Fruit fly (Drosophila melanogaster) whole organism, adult: ENCODE results near the gene CG17321.

Experiments
- CG11617 ChIP-seq: fragments of 200-800 bp; sonication (Bioruptor generic); optimal IDR thresholded peaks from 2 replicates; lab custom pipeline; 2017; ENCODE audit warnings: mild to moderate bottlenecking, missing biosample characterization, missing genetic modification reagents, missing genetic modification characterization
- CG12768 ChIP-seq: fragments of 200-800 bp; sonication (Bioruptor generic); optimal IDR thresholded peaks from 2 replicates; lab custom pipeline; 2017; ENCODE audit warnings: missing biosample characterization, missing genetic modification characterization, mild to moderate bottlenecking, moderate library complexity, missing genetic modification reagents
- CG14711 ChIP-seq: fragments of 200-800 bp; sonication (Bioruptor generic); optimal IDR thresholded peaks from 2 replicates; lab custom pipeline; 2018; ENCODE audit warnings: missing biosample characterization, mild to moderate bottlenecking, missing genetic modification characterization, moderate library complexity
- CG1620 ChIP-seq: fragments of 200-800 bp; sonication (Bioruptor generic); optimal IDR thresholded peaks from 2 replicates; lab custom pipeline; 2016; ENCODE audit warnings: missing biosample characterization, missing genetic modification characterization
- CG33017 ChIP-seq: fragments of 200-800 bp; sonication (Bioruptor generic); optimal IDR thresholded peaks from 2 replicates; lab custom pipeline; 2018; ENCODE audit warnings: missing biosample characterization, mild to moderate bottlenecking, missing genetic modification characterization, moderate library complexity
- CG5204 ChIP-seq: fragments of 200-800 bp; sonication (Bioruptor generic); optimal IDR thresholded peaks from 2 replicates; lab custom pipeline; 2016; ENCODE audit warnings: missing biosample characterization, missing genetic modification characterization
- CG7045 ChIP-seq: fragments of 200-800 bp; sonication (Bioruptor generic); optimal IDR thresholded peaks from 2 replicates; lab custom pipeline; 2017; ENCODE audit warnings: missing biosample characterization, mild to moderate bottlenecking, missing genetic modification characterization
- CG7101 ChIP-seq: fragments of 200-800 bp; sonication (Bioruptor generic); optimal IDR thresholded peaks from 2 replicates; lab custom pipeline; 2018; ENCODE audit warnings: missing biosample characterization, mild to moderate bottlenecking, missing genetic modification characterization, moderate library complexity
- Clk ChIP-seq: fragments of 200-800 bp; sonication (Bioruptor generic); optimal IDR thresholded peaks from 2 replicates; lab custom pipeline; 2017; ENCODE audit warnings: missing biosample characterization, missing genetic modification characterization
- Crg-1 ChIP-seq: fragments of 200-800 bp; sonication (Bioruptor generic); optimal IDR thresholded peaks from 2 replicates; lab custom pipeline; 2016; ENCODE audit warnings: missing biosample characterization, missing genetic modification characterization
- Hr96 ChIP-seq: fragments of 200-800 bp; sonication (Bioruptor generic); optimal IDR thresholded peaks from 2 replicates; lab custom pipeline; 2016; ENCODE audit warnings: missing biosample characterization, missing genetic modification characterization
- Mnt ChIP-seq: fragments of 200-800 bp; sonication (Bioruptor generic); optimal IDR thresholded peaks from 2 replicates; lab custom pipeline; 2016; ENCODE audit warnings: missing biosample characterization, mild to moderate bottlenecking, missing genetic modification characterization
- bab1 ChIP-seq: fragments of 200-800 bp; sonication (Bioruptor generic); optimal IDR thresholded peaks from 3 replicates; lab custom pipeline; 2019; ENCODE audit warnings: missing biosample characterization, mild to moderate bottlenecking, missing genetic modification characterization, moderate library complexity
- cic ChIP-seq: fragments of 200-800 bp; sonication (Bioruptor generic); optimal IDR thresholded peaks from 2 replicates; lab custom pipeline; 2017; ENCODE audit warnings: missing biosample characterization, mild to moderate bottlenecking, missing genetic modification characterization, moderate library complexity
- cnc ChIP-seq, 2 experiments: fragments of >200 bp; optimal IDR thresholded peaks; 2 replicates each; lab custom pipeline; 2017
- kay ChIP-seq: fragments of 200-800 bp; sonication (Bioruptor generic); peaks from one replicate; lab custom pipeline; 2016; ENCODE audit warnings: missing biosample characterization, missing genetic modification characterization, borderline replicate concordance
- ovo ChIP-seq: fragments of 200-800 bp; sonication (Bioruptor generic); optimal IDR thresholded peaks from 2 replicates; lab custom pipeline; 2016; ENCODE audit warnings: missing biosample characterization, missing genetic modification characterization
- pad ChIP-seq: fragments of 200-800 bp; sonication (Bioruptor generic); optimal IDR thresholded peaks from 3 replicates; lab custom pipeline; 2017; ENCODE audit warnings: missing biosample characterization, missing genetic modification characterization, mild to moderate bottlenecking, moderate library complexity, missing genetic modification reagents
- tj ChIP-seq: fragments of 200-800 bp; sonication (Bioruptor generic); optimal IDR thresholded peaks from 3 replicates; lab custom pipeline; 2017; ENCODE audit warnings: missing biosample characterization, mild to moderate bottlenecking, missing genetic modification characterization, moderate library complexity
- toe ChIP-seq: fragments of 200-800 bp; sonication (Bioruptor generic); optimal IDR thresholded peaks from 2 replicates; lab custom pipeline; 2016; ENCODE audit warnings: missing biosample characterization, missing genetic modification characterization

The CG17321 gene

DNA sequence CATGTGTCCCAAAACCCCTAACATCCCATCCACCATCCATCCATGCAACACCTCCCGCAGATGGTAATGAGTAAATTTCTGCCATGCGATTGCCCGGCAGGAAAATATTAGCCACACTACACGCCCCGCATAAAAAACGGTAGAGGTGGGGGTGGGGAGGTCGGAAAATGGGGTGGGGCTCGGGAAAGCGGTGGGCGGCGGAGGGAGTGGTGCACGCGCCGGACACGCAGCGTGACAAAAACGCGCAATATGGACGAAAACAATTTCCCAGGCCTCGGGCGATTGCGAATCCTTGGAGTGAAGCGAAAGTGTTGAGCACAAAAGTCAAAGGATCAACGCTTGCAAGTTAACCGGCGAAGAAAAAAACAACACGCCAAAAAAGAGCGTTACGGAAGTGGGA lies 51.4 kb downstream of the CG17321 start:
- TF ChIP-seq CG11617 (GFP tag; lab: Kevin White, UChicago) (no peak), toe (GFP tag; lab: Kevin White, UChicago) (no peak)

DNA sequence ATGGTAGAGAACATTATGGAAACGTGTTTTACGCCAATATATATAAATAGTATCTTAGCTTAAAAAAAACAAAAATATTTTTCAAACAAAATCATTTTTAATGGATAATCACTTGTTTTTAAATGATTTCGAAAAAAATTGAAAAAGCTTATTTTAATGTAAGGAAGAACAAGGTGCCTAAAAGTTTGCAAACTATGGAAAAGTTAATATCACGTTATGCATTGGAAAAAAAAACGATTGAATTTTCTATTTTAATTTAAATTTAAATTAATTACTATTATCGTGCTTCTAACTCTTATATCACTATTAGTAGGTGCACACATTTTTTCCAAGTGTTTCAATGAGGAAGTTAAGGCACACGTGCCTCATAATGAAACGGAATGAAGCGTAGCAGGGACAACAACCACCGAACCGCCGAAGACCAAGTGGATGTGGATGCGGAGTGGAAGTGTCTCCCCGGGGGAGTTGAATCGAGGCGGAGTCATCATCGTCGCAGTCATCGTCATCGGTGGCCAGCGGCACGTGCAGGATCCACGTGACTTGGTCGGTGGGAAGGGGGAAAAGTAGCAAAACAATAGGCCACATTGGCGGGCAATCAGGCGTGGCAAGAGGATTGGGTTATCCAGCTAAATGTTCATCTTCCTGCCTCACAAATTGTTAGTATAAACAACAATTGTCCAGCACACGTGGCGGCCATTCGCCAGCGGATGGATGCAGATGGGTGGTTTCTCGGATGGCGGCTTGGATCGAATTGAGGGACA lies 52.0 kb downstream of the CG17321 start:
- TF ChIP-seq CG14711 (no peak), toe (GFP tag; lab: Kevin White, UChicago) (no peak), ovo (no peak), tj (GFP tag; lab: Kevin White, UChicago) (no peak)

DNA sequence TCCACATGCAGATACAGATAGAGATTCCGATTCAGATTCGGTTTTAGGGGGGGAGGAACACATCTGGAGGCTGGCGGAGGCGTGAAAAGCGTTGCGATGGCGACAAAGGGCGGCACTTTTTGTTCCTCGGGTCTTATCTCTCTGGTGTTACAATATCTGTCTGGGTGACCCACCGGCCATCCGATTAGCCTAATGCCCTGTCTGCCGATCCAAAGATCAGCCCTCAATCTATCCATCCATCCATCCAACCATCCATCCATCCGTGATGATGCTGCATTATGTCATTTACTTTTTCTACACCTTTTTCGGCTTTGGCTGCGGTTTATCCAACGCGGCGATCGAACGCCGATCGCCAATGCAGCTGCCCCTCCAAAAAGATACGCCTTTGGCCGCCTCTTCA lies 53.0 kb downstream of the CG17321 start:
- TF ChIP-seq CG11617 (GFP tag; lab: Kevin White, UChicago) (no peak), bab1 (GFP tag; lab: Kevin White, UChicago) (no peak), tj (GFP tag; lab: Kevin White, UChicago) (no peak), cnc (optimal IDR thresholded peaks at IDR 0.05; lab: Kevin White, UChicago) (no peak)

DNA sequence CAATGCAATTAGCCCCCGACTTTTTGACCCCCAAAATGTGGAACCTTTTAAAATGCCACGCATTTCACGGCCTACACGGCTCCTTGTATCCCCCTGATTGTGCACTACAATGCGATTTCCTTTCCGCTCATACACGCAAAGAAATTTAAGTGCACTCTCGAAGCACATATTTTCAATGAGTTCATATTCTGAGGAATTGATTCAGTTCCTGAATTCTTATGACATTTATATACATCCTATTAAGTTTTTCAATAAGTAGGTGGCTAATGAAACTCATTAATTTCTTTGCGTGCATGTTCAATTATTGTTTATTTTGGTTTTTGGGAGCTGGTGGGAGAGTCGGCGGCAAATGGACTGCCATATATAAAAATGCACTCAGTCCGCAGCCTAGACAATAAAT lies 54.3 kb downstream of the CG17321 start:
- TF ChIP-seq cnc (optimal IDR thresholded peaks at IDR 0.05; lab: Kevin White, UChicago) (no peak), Hr96 (GFP tag; lab: Kevin White, UChicago) (no peak), CG5204 (GFP tag; lab: Kevin White, UChicago) (no peak), pad (GFP tag; lab: Kevin White, UChicago) (no peak), CG12768 (no peak), bab1 (GFP tag; lab: Kevin White, UChicago) (no peak), CG1620 (GFP tag; lab: Kevin White, UChicago) (no peak), toe (GFP tag; lab: Kevin White, UChicago) (no peak), cic (no peak), Crg-1 (no peak)

DNA sequence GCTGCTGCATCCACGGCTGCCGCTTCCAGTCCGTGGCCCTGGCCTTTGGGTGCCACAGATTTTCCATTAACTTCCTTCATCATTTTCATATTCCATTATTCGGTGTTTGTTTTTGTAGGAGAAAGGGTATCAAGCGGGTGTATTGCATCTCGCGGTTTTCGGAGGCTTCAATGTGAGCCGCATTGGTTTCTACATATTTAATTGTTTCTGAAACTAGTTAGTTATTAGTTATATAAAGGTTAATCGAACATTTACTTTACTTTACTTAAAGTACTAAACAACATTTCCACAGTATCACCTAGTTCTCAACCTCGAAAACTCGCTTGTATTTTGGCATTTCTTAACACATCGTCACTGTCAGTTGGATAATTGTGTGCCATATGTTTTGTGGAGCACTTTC lies 54.9 kb downstream of the CG17321 start:
- TF ChIP-seq toe (GFP tag; lab: Kevin White, UChicago) (no peak), CG1620 (GFP tag; lab: Kevin White, UChicago) (no peak), tj (GFP tag; lab: Kevin White, UChicago) (no peak), CG7045 (GFP tag; lab: Kevin White, UChicago) (no peak), CG14711 (no peak), cic (no peak), CG7101 (tag; lab: Kevin White, UChicago) (no peak)

DNA sequence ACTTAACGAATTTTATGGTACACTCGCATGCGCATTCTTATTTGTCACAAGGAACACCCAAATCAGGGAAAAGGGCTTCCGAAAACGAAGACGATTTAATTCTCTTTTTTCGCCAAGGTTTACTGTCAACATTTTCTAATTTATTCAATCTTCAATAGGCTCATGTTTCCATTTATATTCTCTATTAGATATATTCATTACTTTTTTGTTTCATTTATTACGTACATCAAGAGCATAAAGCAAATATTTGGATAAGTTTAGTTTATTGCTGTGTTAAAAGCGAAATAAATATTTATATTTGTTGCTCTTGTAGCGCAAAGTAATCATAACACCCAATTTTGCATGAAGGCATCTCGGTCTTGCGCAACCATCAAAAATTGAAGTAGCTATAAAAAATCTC lies 56.0 kb downstream of the CG17321 start:
- TF ChIP-seq toe (GFP tag; lab: Kevin White, UChicago) (no peak), CG33017 (no peak), bab1 (GFP tag; lab: Kevin White, UChicago) (no peak), CG7101 (tag; lab: Kevin White, UChicago) (no peak), Hr96 (GFP tag; lab: Kevin White, UChicago) (no peak), tj (GFP tag; lab: Kevin White, UChicago) (no peak), cnc (optimal IDR thresholded peaks at IDR 0.05; lab: Kevin White, UChicago) (no peak), cic (no peak), Crg-1 (no peak), CG11617 (GFP tag; lab: Kevin White, UChicago) (no peak), Mnt (GFP tag; lab: Kevin White, UChicago) (no peak), pad (GFP tag; lab: Kevin White, UChicago) (no peak), CG12768 (no peak), CG7045 (GFP tag; lab: Kevin White, UChicago) (no peak), CG14711 (no peak), kay (GFP tag; lab: Kevin White, UChicago) (no peak), ovo (no peak), Clk (GFP tag; lab: Kevin White, UChicago) (no peak)
